Worm (Caenorhabditis elegans) whole organism, L4/young adult: ENCODE measurements around the gene unc-49.

Experiments
- W03F9.2 ChIP-seq: fragments of 150-350 bp; optimal IDR thresholded peaks from 2 replicates; lab custom pipeline; 2014; ENCODE audit warnings: missing biosample characterization, missing genetic modification characterization
- him-1 ChIP-seq: sonication (generic microtip); optimal IDR thresholded peaks from 2 replicates; lab custom pipeline; 2016; ENCODE audit warnings: missing genotype, missing genetic modification reagents, missing genetic modification characterization, missing compliant biosample characterization

DNA sequence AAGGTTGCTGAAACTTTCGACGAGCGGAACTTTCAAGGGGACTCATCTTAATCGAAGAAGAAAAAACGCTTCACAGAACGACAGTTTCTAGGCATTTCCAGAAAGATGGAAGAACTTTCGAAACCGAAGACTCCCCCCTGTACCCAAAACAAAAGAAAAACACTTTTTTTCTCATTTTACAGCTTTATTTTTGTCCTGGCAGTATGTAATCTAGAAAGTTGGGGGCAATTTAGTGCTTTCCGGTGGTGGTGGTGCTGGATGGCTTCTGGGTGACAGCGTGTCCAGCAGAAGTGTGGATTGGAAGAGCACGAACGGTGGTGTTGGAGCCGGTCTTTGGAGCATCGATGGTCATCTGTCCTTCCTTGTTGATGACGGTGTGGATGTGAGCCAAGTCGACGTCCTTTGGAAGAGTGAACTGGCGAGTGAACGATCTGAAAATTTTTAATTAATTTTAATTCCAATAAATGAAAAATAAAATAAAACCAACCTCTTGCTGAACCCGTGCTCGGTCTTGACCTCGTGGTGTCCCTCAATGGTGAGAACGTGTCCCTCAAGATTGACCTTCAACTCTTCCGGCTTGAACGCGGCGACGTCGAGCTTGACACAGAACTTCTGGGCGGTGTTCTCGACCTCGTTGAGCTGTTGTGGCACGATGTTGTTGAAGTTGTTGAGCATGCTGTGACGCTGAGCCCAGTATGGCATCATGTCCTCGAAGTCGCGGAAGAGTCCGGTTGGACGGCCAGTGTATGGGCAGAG is 14.4 kb upstream of the unc-49 start:
- TF ChIP-seq W03F9.2 (no peak), him-1 (tag; lab: Kevin White, UChicago) (no peak)
